Fruit fly (Drosophila melanogaster) Kc167 (cell line): ENCODE measurements around the gene Nup154.

Experiments
- Myc ChIP-seq: fragments of >200 bp; optimal IDR thresholded peaks from 2 replicates; lab custom pipeline; 2017; ENCODE audit warnings: missing external identifiers
- Sin3A ChIP-seq: fragments of >200 bp; optimal IDR thresholded peaks from 2 replicates; lab custom pipeline; 2018; ENCODE audit warnings: missing external identifiers
- h ChIP-seq: fragments of >200 bp; optimal IDR thresholded peaks from 3 replicates; lab custom pipeline; 2018; ENCODE audit warnings: missing external identifiers
- insv ChIP-seq: fragments of >200 bp; optimal IDR thresholded peaks from 3 replicates; lab custom pipeline; 2018; ENCODE audit warnings: missing external identifiers
- psq ChIP-seq: fragments of >200 bp; optimal IDR thresholded peaks from 2 replicates; lab custom pipeline; 2017; ENCODE audit warnings: missing external identifiers
- ttk ChIP-seq: sonication (Bioruptor generic); optimal IDR thresholded peaks from 2 replicates; lab custom pipeline; 2017; ENCODE audit warnings: missing external identifiers

The Nup154 gene

dm6 chr2L:10976864-10977586, 27.6 kb upstream of the Nup154 start:
- TF ChIP-seq ttk (lab: Kevin White, UChicago) (no peak), h (lab: Kevin White, UChicago) (no peak), insv (no peak), psq (lab: Kevin White, UChicago) (no peak), Myc (lab: Kevin White, UChicago) (no peak), Sin3A (lab: Kevin White, UChicago) (no peak)

dm6 chr2L:10986138-10986537, 18.5 kb upstream of the Nup154 start:
- TF ChIP-seq h (lab: Kevin White, UChicago) (no peak), psq (lab: Kevin White, UChicago) (no peak), Myc (lab: Kevin White, UChicago) (no peak), Sin3A (lab: Kevin White, UChicago) (no peak), ttk (lab: Kevin White, UChicago) (no peak), insv (no peak)

dm6 chr2L:10987370-10987853, 17.2 kb upstream of the Nup154 start, which contains the start of the genes piwi and CG12253:
Gene piwi (minus strand): TSS chr2L:10987420.
Gene CG12253 (plus strand): TSS chr2L:10987806.
- TF ChIP-seq ttk (lab: Kevin White, UChicago) (no peak), Sin3A (lab: Kevin White, UChicago) (no peak), insv (no peak), psq (lab: Kevin White, UChicago) (no peak), h (lab: Kevin White, UChicago) (no peak), Myc (lab: Kevin White, UChicago) (no peak)

dm6 chr2L:10988026-10988425, 16.6 kb upstream of the Nup154 start:
- TF ChIP-seq Sin3A (lab: Kevin White, UChicago): no peak
- no peak for TF ChIP-seq h (lab: Kevin White, UChicago)
- no peak for TF ChIP-seq Myc (lab: Kevin White, UChicago)
- TF ChIP-seq psq (lab: Kevin White, UChicago): no peak
- TF ChIP-seq insv: no peak
- TF ChIP-seq ttk (lab: Kevin White, UChicago): no peak

- no peak for TF ChIP-seq insv
- no peak for TF ChIP-seq Myc (lab: Kevin White, UChicago)
- TF ChIP-seq h (lab: Kevin White, UChicago): no peak
- no peak for TF ChIP-seq ttk (lab: Kevin White, UChicago)
- no peak for TF ChIP-seq Sin3A (lab: Kevin White, UChicago)
Observed at dm6 chr2L:10989162-10989561, 15.5 kb upstream of the Nup154 start, which contains the start of gene TTLL4A. Gene TTLL4A (plus strand): TSS chr2L:10989401.

dm6 chr2L:11001376-11002122, 3.1 kb upstream of the Nup154 start, which contains the start of the genes aub and lectin-33A:
Gene aub (minus strand): TSS chr2L:11001476.
Gene lectin-33A (plus strand): TSS chr2L:11002072.
- no peak for TF ChIP-seq ttk (lab: Kevin White, UChicago)
- TF ChIP-seq psq (lab: Kevin White, UChicago): no peak
- TF ChIP-seq Sin3A (lab: Kevin White, UChicago): no peak
- no peak for TF ChIP-seq insv
- no peak for TF ChIP-seq Myc (lab: Kevin White, UChicago)
- no peak for TF ChIP-seq h (lab: Kevin White, UChicago)

- TF ChIP-seq Sin3A (lab: Kevin White, UChicago) (no peak), psq (lab: Kevin White, UChicago) (no peak), insv (no peak), h (lab: Kevin White, UChicago) (no peak), Myc (lab: Kevin White, UChicago) (no peak), ttk (lab: Kevin White, UChicago) (no peak)
Observed at dm6 chr2L:11003925-11004673, 521 bp upstream of the Nup154 start, which contains the start of gene RpL9. Gene RpL9 (minus strand): TSS chr2L:11004189.

dm6 chr2L:11010999-11011398, 6.4 kb downstream of the Nup154 start, which contains the start of the genes Art8 and dUTPase:
Gene Art8 (minus strand): TSS chr2L:11011086.
Gene dUTPase (plus strand): TSS chr2L:11011312.
- no peak for TF ChIP-seq Sin3A (lab: Kevin White, UChicago)
- TF ChIP-seq Myc (lab: Kevin White, UChicago): no peak
- TF ChIP-seq h (lab: Kevin White, UChicago): no peak
- no peak for TF ChIP-seq psq (lab: Kevin White, UChicago)
- no peak for TF ChIP-seq ttk (lab: Kevin White, UChicago)
- TF ChIP-seq insv: no peak

- TF ChIP-seq insv: no peak
- no peak for TF ChIP-seq ttk (lab: Kevin White, UChicago)
- no peak for TF ChIP-seq Myc (lab: Kevin White, UChicago)
- no peak for TF ChIP-seq psq (lab: Kevin White, UChicago)
- TF ChIP-seq h (lab: Kevin White, UChicago): no peak
- TF ChIP-seq Sin3A (lab: Kevin White, UChicago): no peak
Observed at dm6 chr2L:11014018-11014611, 9.5 kb downstream of the Nup154 start.

- TF ChIP-seq ttk (lab: Kevin White, UChicago): no peak
- no peak for TF ChIP-seq h (lab: Kevin White, UChicago)
- no peak for TF ChIP-seq insv
- no peak for TF ChIP-seq psq (lab: Kevin White, UChicago)
- TF ChIP-seq Sin3A (lab: Kevin White, UChicago): no peak
- no peak for TF ChIP-seq Myc (lab: Kevin White, UChicago)
Observed at dm6 chr2L:11014671-11015070, 10.1 kb downstream of the Nup154 start.
